Fruit fly (Drosophila melanogaster) whole organism, pupa: ENCODE measurements around the gene Cpr78Cb.

Experiments used
- CG10348 ChIP-seq: fragments of 200-800 bp; sonication (Bioruptor generic); IDR thresholded peaks from 2 replicates; pipeline ENCODE4 v1.3.6; 2022; ENCODE audit warnings: missing biosample characterization, missing genetic modification characterization
- CG12605 ChIP-seq: fragments of 200-800 bp; sonication (Bioruptor generic); IDR thresholded peaks from 2 replicates; pipeline ENCODE4 v1.3.6; 2022; ENCODE audit warnings: missing biosample characterization, missing genetic modification characterization
- CG15710 ChIP-seq: fragments of 200-800 bp; sonication (Bioruptor generic); optimal IDR thresholded peaks from 2 replicates; lab custom pipeline; 2018; ENCODE audit warnings: missing biosample characterization, mild to moderate bottlenecking, missing genetic modification characterization, moderate library complexity
- CG4496 ChIP-seq: fragments of 200-800 bp; sonication (Bioruptor generic); IDR thresholded peaks from 3 replicates; pipeline ENCODE4 v1.3.6; 2022; ENCODE audit warnings: missing biosample characterization, missing genetic modification characterization
- CG8159 ChIP-seq: fragments of 200-800 bp; sonication (Bioruptor generic); optimal IDR thresholded peaks from 3 replicates; lab custom pipeline; 2018; ENCODE audit warnings: missing biosample characterization, mild to moderate bottlenecking, missing genetic modification characterization, moderate library complexity
- CG8301 ChIP-seq: fragments of 200-800 bp; sonication (Bioruptor generic); optimal IDR thresholded peaks from 2 replicates; lab custom pipeline; 2018; ENCODE audit warnings: missing biosample characterization, mild to moderate bottlenecking, missing genetic modification characterization
- Pif1A ChIP-seq: fragments of 200-800 bp; sonication (Bioruptor generic); optimal IDR thresholded peaks from 3 replicates; lab custom pipeline; 2016; ENCODE audit warnings: missing biosample characterization, missing genetic modification characterization
- Pif1B ChIP-seq: fragments of 200-800 bp; sonication (Bioruptor generic); optimal IDR thresholded peaks from 3 replicates; lab custom pipeline; 2016; ENCODE audit warnings: missing biosample characterization, missing genetic modification characterization
- fd96Ca ChIP-seq: fragments of 200-800 bp; sonication (Bioruptor generic); IDR thresholded peaks from 3 replicates; pipeline ENCODE4 v1.3.6; 2022; ENCODE audit warnings: missing biosample characterization, missing genetic modification characterization

DNA sequence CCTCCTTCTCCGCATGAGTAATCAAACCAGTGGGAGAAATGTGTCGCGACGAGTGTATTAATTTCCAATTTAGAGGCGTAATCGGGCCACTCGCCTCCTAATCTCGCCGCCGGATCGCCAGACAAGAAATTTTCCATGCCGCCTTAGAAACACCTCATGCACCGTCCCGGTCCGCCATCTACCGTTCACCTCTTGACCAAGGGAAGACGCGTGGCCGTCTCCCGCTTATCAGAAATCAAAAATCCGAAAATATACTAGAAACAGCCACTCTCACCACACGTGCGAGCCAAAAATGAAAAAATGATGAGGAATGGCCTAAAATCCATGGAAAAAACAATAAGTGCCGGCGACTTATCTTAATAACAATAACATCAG is 18.4 kb upstream of the Cpr78Cb start:
- TF ChIP-seq CG8301 (tag; lab: Kevin White, UChicago) = no peak
- no peak for TF ChIP-seq CG8159 (tag; lab: Kevin White, UChicago)
- TF ChIP-seq Pif1A (GFP tag; lab: Kevin White, UChicago) = no peak
- no peak for TF ChIP-seq Pif1B (GFP tag; lab: Kevin White, UChicago)
- no peak for TF ChIP-seq CG15710 (tag; lab: Kevin White, UChicago)
- no peak for TF ChIP-seq fd96Ca (GFP tag; lab: Robert Waterston, UW)
- TF ChIP-seq CG12605 = no peak
- TF ChIP-seq CG10348 (GFP tag; lab: Robert Waterston, UW) = no peak
- TF ChIP-seq CG4496 (GFP tag; lab: Robert Waterston, UW) = no peak
